Fruit fly (Drosophila melanogaster): ENCODE results near the gene Dlip1.

Gene Dlip1

dm6 chrX:9158366-9158765, at the start of gene Dlip1, which contains the start of gene Ost48:
TSS of gene Dlip1 (plus strand) at chrX:9158622.
TSS of gene Ost48 (minus strand) at chrX:9158515.
- no peak for TF ChIP-seq CG17801 (GFP tag; optimal IDR thresholded peaks at IDR 0.05; ENCODE audit: partially characterized antibody)

DNA sequence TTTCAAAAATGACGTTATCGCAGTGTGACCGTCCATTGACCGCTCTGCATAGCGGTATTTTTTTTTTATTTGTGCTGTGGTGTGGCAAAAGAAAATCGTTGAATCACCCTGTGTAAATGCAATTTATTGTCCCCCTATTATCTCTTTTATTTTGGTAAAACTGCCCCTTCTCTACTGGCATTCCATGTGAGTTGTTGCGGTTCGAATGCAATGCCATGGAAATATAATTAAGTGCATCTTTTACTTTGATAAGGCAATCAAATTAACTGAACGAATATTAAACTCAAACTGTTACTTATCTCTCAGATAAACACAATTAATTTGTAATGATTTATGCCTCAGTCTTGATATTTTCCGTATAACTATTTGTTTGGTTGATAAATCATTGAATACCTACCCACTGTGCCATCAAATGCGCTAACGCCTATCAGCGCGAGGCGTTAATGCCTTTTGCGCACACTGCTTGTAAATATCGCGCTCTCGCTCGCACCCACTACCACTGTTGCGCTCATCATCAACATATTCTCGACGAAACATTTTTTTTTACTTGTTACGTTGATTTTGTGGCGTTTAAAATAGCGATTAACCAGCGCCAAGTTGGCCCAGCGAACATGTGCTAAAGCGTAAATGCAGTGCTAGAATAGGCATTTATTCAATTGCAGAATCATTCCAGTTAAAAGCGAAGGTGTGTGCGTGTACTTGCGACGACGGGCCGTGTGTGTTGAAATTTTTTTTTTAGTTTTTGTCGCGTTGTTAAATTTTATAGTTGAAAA, 49.2 kb upstream of the Dlip1 start:
- TF ChIP-seq CG17801 (GFP tag; optimal IDR thresholded peaks at IDR 0.05; ENCODE audit: partially characterized antibody) = no peak

- no peak for TF ChIP-seq CG17801 (GFP tag; optimal IDR thresholded peaks at IDR 0.05; ENCODE audit: partially characterized antibody)
Observed at dm6 chrX:9110155-9110909, 48.1 kb upstream of the Dlip1 start.

- TF ChIP-seq CG17801 (GFP tag; optimal IDR thresholded peaks at IDR 0.05; ENCODE audit: partially characterized antibody) = no peak
Observed at dm6 chrX:9117831-9118230, 40.6 kb upstream of the Dlip1 start.

- TF ChIP-seq CG17801 (GFP tag; optimal IDR thresholded peaks at IDR 0.05; ENCODE audit: partially characterized antibody) = no peak
Observed at dm6 chrX:9118961-9119633, 39.3 kb upstream of the Dlip1 start.

DNA sequence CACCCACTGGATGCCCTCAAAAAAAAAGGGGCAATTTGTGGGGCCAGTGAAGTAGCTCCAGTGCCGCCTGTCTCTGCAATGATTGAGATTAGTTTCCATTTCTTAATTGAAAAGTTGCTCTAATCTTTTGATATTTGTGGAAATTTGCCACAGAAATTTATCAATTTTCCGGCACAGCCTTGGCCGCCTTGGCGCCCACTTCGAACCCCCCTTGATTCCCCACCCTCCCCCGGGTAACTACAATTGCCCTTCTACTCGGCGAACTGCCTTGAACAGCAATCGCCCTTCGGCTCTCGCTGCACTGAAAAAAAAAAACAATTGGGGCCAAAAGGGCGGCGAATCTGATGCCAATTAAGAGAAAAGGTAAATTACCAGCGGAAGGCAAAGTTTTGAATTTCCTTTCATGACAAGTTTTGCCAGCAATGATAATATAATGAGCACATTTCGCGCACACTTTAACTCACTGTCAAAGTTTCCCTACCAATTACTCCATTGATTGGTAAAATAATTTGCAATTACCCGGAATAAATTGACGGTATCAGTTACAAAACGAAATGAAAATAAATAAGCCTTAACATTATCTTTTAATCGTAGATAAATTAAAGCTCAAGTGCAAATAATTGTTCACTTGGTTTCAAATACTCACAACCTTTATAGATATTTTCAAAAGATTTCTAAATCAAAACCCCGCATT, 38.6 kb upstream of the Dlip1 start:
- TF ChIP-seq CG17801 (GFP tag; optimal IDR thresholded peaks at IDR 0.05; ENCODE audit: partially characterized antibody) = no peak

DNA sequence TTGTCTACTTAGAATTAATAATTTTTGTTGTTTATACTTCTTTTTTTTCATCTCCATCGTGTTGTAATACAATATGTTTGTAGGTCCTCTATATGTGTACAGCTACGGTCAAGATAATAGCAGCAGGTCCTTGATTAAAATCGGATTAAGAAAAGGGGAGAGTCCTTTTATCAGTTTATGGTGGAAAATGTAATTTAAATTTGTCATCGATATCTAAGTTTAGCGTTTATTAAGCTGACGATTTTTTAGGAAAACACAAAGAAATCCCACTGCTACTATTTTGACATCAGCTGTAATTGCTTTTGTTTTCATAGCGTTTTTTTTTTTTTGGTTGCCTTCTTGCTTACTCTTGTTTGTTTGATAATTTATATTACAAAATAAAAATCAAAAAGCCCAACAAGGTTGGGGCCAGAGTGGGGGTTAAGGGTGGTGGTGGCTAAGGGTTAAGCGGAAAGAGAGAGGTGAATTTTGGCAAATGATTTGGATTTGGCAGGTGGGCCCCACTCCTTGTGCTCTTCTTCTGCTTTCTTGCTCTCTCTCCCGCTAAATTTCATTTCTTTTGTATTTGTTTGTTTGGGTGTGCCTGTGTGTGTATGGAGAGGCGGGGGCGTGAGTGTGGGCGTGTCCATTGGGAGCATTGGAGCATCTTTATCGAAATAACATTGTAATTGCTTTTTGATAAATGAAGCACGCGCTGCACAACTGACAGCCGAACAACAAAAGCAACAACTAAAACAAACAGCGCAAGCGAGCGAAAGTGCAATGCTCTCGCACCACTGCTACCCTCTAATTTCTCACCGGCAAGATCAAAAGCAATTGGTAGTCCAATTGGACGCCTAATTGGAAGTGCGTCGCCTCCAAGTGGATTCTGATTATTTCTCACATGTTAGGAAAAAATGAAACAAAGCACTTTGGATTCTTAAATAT, 37.3 kb upstream of the Dlip1 start:
- TF ChIP-seq CG17801 (GFP tag; optimal IDR thresholded peaks at IDR 0.05; ENCODE audit: partially characterized antibody) = peak; percentile 54

DNA sequence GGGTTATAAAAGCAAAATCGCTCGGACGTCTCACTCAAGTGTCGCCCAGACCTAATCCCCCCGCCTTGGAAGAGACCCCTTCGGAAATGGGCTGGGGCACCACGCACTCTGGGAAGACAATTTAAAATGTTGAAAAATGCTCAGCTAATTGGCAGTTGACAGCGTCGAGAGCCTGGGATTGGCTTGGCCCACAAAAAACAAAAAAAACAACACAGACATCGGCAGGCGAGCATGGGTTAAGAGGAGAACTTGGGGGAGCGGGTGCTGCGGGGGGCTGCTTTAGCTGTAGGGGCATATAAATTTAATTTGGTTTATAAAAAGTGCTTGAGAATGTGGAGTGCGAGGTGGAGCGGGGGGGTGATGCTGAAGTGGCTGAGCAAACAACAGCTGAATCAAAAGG, 35.9 kb upstream of the Dlip1 start:
- TF ChIP-seq CG17801 (GFP tag; optimal IDR thresholded peaks at IDR 0.05; ENCODE audit: partially characterized antibody) = no peak

DNA sequence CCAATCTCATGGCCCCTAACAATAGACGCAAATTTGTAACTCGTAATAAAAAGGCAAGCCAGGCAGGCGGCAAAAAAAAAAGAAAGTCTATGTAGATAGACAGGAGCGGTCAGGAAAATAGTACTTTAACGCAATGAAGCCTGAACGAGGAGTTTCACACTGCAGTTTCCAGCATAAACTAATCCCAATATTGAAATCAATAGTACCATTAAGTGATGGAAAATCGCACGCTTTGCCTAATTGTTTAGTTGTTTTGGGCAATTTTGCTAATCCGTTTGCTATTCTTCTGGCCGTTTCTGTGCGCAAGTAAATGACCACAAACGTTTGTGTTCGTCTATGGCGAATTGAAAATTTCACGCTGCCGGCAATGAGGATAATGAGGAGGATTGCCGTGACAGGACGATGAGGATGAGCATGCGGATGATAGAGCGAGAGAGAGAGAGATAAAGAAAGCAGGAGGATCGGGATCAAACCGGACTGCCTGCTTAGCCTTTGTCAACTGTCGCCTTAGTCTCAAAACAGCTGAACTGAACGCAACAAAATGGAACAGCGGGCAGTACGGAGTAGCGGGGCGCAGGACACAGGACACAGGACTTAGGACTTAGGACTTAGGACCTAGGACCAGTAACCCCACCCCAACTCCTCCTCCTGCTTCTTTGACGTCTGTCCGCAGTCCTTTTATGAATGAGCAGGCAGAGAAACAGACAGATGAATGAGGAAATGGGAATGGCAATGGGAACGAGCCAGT, 31.0 kb upstream of the Dlip1 start:
- no peak for TF ChIP-seq CG17801 (GFP tag; optimal IDR thresholded peaks at IDR 0.05; ENCODE audit: partially characterized antibody)

DNA sequence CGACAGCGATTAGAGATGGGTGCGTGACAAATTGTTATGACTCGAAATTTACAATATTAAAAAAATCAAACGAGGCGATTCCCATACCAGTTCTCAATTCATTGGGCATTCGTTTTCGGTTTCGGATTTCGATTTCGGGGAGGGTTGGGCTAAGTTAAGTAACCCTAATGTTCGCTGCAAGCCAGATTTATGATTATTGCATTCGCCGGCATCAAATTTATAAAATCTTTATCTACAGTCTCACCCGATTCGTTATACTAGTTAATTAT, 30.5 kb upstream of the Dlip1 start:
- TF ChIP-seq CG17801 (GFP tag; optimal IDR thresholded peaks at IDR 0.05; ENCODE audit: partially characterized antibody) = no peak

dm6 chrX:9129436-9129835, 29.0 kb upstream of the Dlip1 start:
- no peak for TF ChIP-seq CG17801 (GFP tag; optimal IDR thresholded peaks at IDR 0.05; ENCODE audit: partially characterized antibody)

DNA sequence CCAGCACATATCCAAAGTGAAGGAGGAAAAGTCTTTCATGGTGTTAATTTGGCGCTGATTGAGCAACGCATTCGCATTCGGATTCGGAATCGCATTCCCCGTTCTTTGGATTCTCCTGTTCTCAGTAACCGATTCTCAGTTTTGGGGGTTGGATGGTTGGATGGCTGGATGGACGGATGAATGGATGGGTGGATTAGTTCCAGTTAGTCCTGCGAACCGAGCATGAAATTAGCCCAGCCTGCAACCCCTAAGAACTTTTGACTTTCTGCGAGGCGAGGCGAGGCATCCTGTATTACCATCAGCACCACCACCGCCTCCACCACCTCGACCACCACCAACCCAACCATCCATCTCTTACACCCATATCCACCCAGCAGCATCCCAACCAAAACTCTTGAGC, 28.2 kb upstream of the Dlip1 start:
- TF ChIP-seq CG17801 (GFP tag; optimal IDR thresholded peaks at IDR 0.05; ENCODE audit: partially characterized antibody) = no peak

dm6 chrX:9131523-9131922, 26.9 kb upstream of the Dlip1 start:
- TF ChIP-seq CG17801 (GFP tag; optimal IDR thresholded peaks at IDR 0.05; ENCODE audit: partially characterized antibody) = no peak

Measured in ovary, adult (tissue).